Fruit fly (Drosophila melanogaster): ENCODE data around the gene CG10413.

The CG10413 gene

DNA sequence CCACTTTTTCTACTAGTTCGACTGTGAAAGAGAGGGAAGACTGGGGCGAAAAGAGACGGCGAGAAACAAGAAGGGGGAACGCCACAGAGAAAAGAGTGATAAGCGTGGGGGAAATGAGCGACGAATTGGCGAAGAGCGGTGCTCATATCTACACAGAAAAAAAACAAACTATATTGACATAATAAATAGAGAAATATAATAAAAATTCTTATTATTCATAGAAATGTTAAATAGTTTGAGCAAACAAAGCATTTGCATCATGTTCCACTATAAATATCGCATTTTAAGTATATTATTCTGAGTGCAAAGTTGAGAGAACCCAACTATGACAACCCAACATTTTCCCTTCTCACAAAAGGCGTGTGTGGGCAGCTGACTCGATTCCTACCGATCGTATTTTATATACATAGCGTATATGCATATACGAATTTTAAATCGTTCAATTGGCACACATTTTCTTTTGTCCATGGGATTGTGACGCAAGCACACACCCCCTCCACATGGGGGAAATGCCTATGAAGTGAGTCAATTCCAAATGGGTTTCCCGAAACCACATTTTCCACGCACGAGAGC is 47.0 kb downstream of the CG10413 start (continued):
- TF ChIP-seq CG4318 (GFP tag; optimal IDR thresholded peaks at IDR 0.05), result peak; percentile 42
- peak; percentile 49 for TF ChIP-seq fkh (GFP tag; optimal IDR thresholded peaks at IDR 0.05)
- peak; percentile 84 for TF ChIP-seq CG32006 (GFP tag; optimal IDR thresholded peaks at IDR 0.05)
- TF ChIP-seq Smox (GFP tag; optimal IDR thresholded peaks at IDR 0.05), result peak; percentile 24
- TF ChIP-seq Sox102F (GFP tag; optimal IDR thresholded peaks at IDR 0.05), result peak; percentile 26
- peak; percentile 27 for TF ChIP-seq CG9139 (GFP tag; optimal IDR thresholded peaks at IDR 0.05)
- TF ChIP-seq CG11902 (GFP tag; optimal IDR thresholded peaks at IDR 0.05), result peak; percentile 47
- peak; percentile 88 for TF ChIP-seq Eip78C (GFP tag)
- peak; percentile 84 for TF ChIP-seq CG8119 (GFP tag; IDR thresholded peaks at IDR 0.05)
- TF ChIP-seq CG6276 (GFP tag; optimal IDR thresholded peaks at IDR 0.05), result peak; percentile 72
- TF ChIP-seq CG34406 (GFP tag; optimal IDR thresholded peaks at IDR 0.05), result peak; percentile 73
- peak; percentile 52 for TF ChIP-seq spab (GFP tag; optimal IDR thresholded peaks at IDR 0.05)
- peak; percentile 65 for TF ChIP-seq esn (GFP tag; optimal IDR thresholded peaks at IDR 0.05)
- TF ChIP-seq Sox14 (GFP tag; optimal IDR thresholded peaks at IDR 0.05), result peak; percentile 39
- TF ChIP-seq eg (GFP tag; IDR thresholded peaks at IDR 0.05), result peak; percentile 89
- TF ChIP-seq fd85E (GFP tag; optimal IDR thresholded peaks at IDR 0.05), result no peak
- TF ChIP-seq net (GFP tag; optimal IDR thresholded peaks at IDR 0.05), result peak; percentile 67
- peak; percentile 41 for TF ChIP-seq Met (GFP tag; optimal IDR thresholded peaks at IDR 0.05)
- peak; percentile 62 for TF ChIP-seq CG3032 (tag; optimal IDR thresholded peaks at IDR 0.05)
- TF ChIP-seq CG6854 (GFP tag; optimal IDR thresholded peaks at IDR 0.05), result no peak
- TF ChIP-seq CG6808 (GFP tag; optimal IDR thresholded peaks at IDR 0.05), result peak; percentile 39
- TF ChIP-seq achi (GFP tag; optimal IDR thresholded peaks at IDR 0.05), result peak; percentile 72
- peak; percentile 75 for TF ChIP-seq Eip75B (GFP tag; optimal IDR thresholded peaks at IDR 0.05)
- peak; percentile 38 for TF ChIP-seq lz (GFP tag; optimal IDR thresholded peaks at IDR 0.05)
- peak; percentile 68 for TF ChIP-seq CG11762 (GFP tag; optimal IDR thresholded peaks at IDR 0.05; ENCODE audit: insufficient read depth)
- TF ChIP-seq Eip93F (GFP tag; optimal IDR thresholded peaks at IDR 0.05), result no peak
- TF ChIP-seq OdsH (GFP tag; optimal IDR thresholded peaks at IDR 0.05), result peak; percentile 75
- no peak for TF ChIP-seq dac (GFP tag; optimal IDR thresholded peaks at IDR 0.05)
- peak; percentile 36 for TF ChIP-seq topi (GFP tag; optimal IDR thresholded peaks at IDR 0.05)
- TF ChIP-seq Hr39 (GFP tag; optimal IDR thresholded peaks at IDR 0.05), result peak; percentile 4

dm6 chr2L:18556384-18556783 is 48.7 kb downstream of the CG10413 start:
- TF ChIP-seq pdm3 (GFP tag; optimal IDR thresholded peaks at IDR 0.05) (no peak), fkh (GFP tag; optimal IDR thresholded peaks at IDR 0.05) (peak; percentile 87), svp (GFP tag) (no peak)

dm6 chr2L:18554205-18554604 is 50.8 kb downstream of the CG10413 start:
- TF ChIP-seq fd59A (GFP tag; optimal IDR thresholded peaks at IDR 0.05), result no peak
- TF ChIP-seq CG15336 (GFP tag; IDR thresholded peaks at IDR 0.05), result peak; percentile 53
- no peak for TF ChIP-seq CG16779 (tag; optimal IDR thresholded peaks at IDR 0.05)
- peak; percentile 0 for TF ChIP-seq OdsH (GFP tag; optimal IDR thresholded peaks at IDR 0.05)
- no peak for TF ChIP-seq CG31627 (GFP tag; optimal IDR thresholded peaks at IDR 0.05)
- no peak for TF ChIP-seq CG3919 (GFP tag; optimal IDR thresholded peaks at IDR 0.05)
- peak; percentile 5 for TF ChIP-seq CG4318 (GFP tag; optimal IDR thresholded peaks at IDR 0.05)
- TF ChIP-seq CG6163 (GFP tag; IDR thresholded peaks at IDR 0.05), result peak; percentile 40; the same call in 1 of the 3 replicates
- peak; percentile 13 for TF ChIP-seq Eip78C (GFP tag)
- no peak for TF ChIP-seq CG1621 (tag; optimal IDR thresholded peaks at IDR 0.05)
- peak; percentile 61 for TF ChIP-seq Hr4 (GFP tag; optimal IDR thresholded peaks at IDR 0.05)
- TF ChIP-seq Sox14 (GFP tag; optimal IDR thresholded peaks at IDR 0.05), result peak; percentile 2
- TF ChIP-seq Eip93F (GFP tag; optimal IDR thresholded peaks at IDR 0.05), result no peak
- TF ChIP-seq net (GFP tag; optimal IDR thresholded peaks at IDR 0.05), result peak; percentile 12
- no peak for TF ChIP-seq achi (GFP tag; optimal IDR thresholded peaks at IDR 0.05)
- no peak for TF ChIP-seq CG6276 (GFP tag; optimal IDR thresholded peaks at IDR 0.05)
- peak; percentile 50 for TF ChIP-seq CG32006 (GFP tag; optimal IDR thresholded peaks at IDR 0.05)
- peak; percentile 25 for TF ChIP-seq pdm3 (GFP tag; optimal IDR thresholded peaks at IDR 0.05)
- TF ChIP-seq ss (GFP tag; optimal IDR thresholded peaks at IDR 0.05), result no peak
- peak; percentile 56; the same call in 1 of the 3 replicates for TF ChIP-seq CG8119 (GFP tag; IDR thresholded peaks at IDR 0.05)

Data from whole organism, prepupa.